Fruit fly (Drosophila melanogaster) whole organism, embryonic: Measurements from ENCODE around the gene obst-B.

Experiments
- BEAF-32 ChIP-seq: fragments of 200-800 bp; sonication (Bioruptor generic); optimal IDR thresholded peaks from 3 replicates; lab custom pipeline; 2017; ENCODE audit warnings: missing biosample characterization, missing genetic modification characterization, mild to moderate bottlenecking, moderate library complexity, missing genetic modification reagents
- Blimp-1 ChIP-seq: fragments of 200-800 bp; sonication (Bioruptor generic); optimal IDR thresholded peaks from 3 replicates; lab custom pipeline; 2018; ENCODE audit warnings: missing biosample characterization, missing genetic modification characterization, mild to moderate bottlenecking, moderate library complexity, missing genetic modification reagents
- CG11085 ChIP-seq: fragments of 200-800 bp; sonication (Bioruptor generic); IDR thresholded peaks from 2 replicates; pipeline ENCODE4 v1.3.6; 2022; ENCODE audit warnings: missing biosample characterization, missing genetic modification characterization
- CG11456 ChIP-seq: fragments of 200-800 bp; sonication (Bioruptor generic); IDR thresholded peaks from 3 replicates; pipeline ENCODE4 v1.3.6; 2022; ENCODE audit warnings: missing biosample characterization, missing genetic modification characterization
- CG11695 ChIP-seq: fragments of 200-800 bp; sonication (Bioruptor generic); IDR thresholded peaks from 3 replicates; pipeline ENCODE4 v1.3.6; 2022; ENCODE audit warnings: missing biosample characterization, missing genetic modification characterization
- CG11723 ChIP-seq: fragments of 200-800 bp; sonication (Bioruptor generic); optimal IDR thresholded peaks from 2 replicates; lab custom pipeline; 2017; ENCODE audit warnings: missing biosample characterization, mild to moderate bottlenecking, missing genetic modification characterization
- CG12104 ChIP-seq: fragments of 200-800 bp; sonication (Bioruptor generic); optimal IDR thresholded peaks from 3 replicates; lab custom pipeline; 2016; ENCODE audit warnings: missing biosample characterization, missing genetic modification characterization
- CG12236 ChIP-seq: fragments of 200-800 bp; sonication (Bioruptor generic); optimal IDR thresholded peaks from 2 replicates; lab custom pipeline; 2016; ENCODE audit warnings: missing biosample characterization, missing genetic modification characterization
- CG12391 ChIP-seq: fragments of 200-800 bp; sonication (Bioruptor generic); optimal IDR thresholded peaks from 3 replicates; lab custom pipeline; 2018; ENCODE audit warnings: missing biosample characterization, mild to moderate bottlenecking, missing genetic modification characterization, moderate library complexity
- CG14667 ChIP-seq: fragments of 200-800 bp; sonication (Bioruptor generic); IDR thresholded peaks from 2 replicates; pipeline ENCODE4 v1.3.6; 2022; ENCODE audit warnings: missing biosample characterization, missing genetic modification characterization
- CG15601 ChIP-seq: fragments of 200-800 bp; sonication (Bioruptor generic); optimal IDR thresholded peaks from 3 replicates; lab custom pipeline; 2019; ENCODE audit warnings: missing biosample characterization, mild to moderate bottlenecking, missing genetic modification characterization, moderate library complexity
- CG15696 ChIP-seq: fragments of 200-800 bp; sonication (Bioruptor generic); optimal IDR thresholded peaks from 2 replicates; lab custom pipeline; 2019; ENCODE audit warnings: missing biosample characterization, mild to moderate bottlenecking, missing genetic modification characterization, moderate library complexity
- CG17829 ChIP-seq: fragments of 200-800 bp; optimal IDR thresholded peaks from 2 replicates; lab custom pipeline; 2019; ENCODE audit warnings: missing biosample characterization, mild to moderate bottlenecking, missing genetic modification characterization, moderate library complexity
- CG17912 ChIP-seq: fragments of 200-800 bp; sonication (Bioruptor generic); optimal IDR thresholded peaks from 2 replicates; lab custom pipeline; 2018; ENCODE audit warnings: missing biosample characterization, mild to moderate bottlenecking, missing genetic modification characterization
- CG2678 ChIP-seq: fragments of 200-800 bp; sonication (Bioruptor generic); optimal IDR thresholded peaks from 3 replicates; lab custom pipeline; 2019; ENCODE audit warnings: missing biosample characterization, mild to moderate bottlenecking, missing genetic modification characterization, moderate library complexity
- CG2875 ChIP-seq: fragments of 200-800 bp; sonication (Bioruptor generic); optimal IDR thresholded peaks from 2 replicates; lab custom pipeline; 2017; ENCODE audit warnings: missing biosample characterization, mild to moderate bottlenecking, missing genetic modification characterization, missing genetic modification reagents
- CG32532 ChIP-seq: fragments of 200-800 bp; sonication (Bioruptor generic); IDR thresholded peaks from 2 replicates; pipeline ENCODE4 v1.3.6; 2022; ENCODE audit warnings: missing biosample characterization, missing genetic modification characterization
- Camta ChIP-seq: fragments of 200-800 bp; sonication (Bioruptor generic); optimal IDR thresholded peaks from 2 replicates; lab custom pipeline; 2016; ENCODE audit warnings: missing biosample characterization, missing genetic modification characterization
- CkIIα-i1 ChIP-seq: fragments of 200-800 bp; sonication (Bioruptor generic); IDR thresholded peaks from 2 replicates; pipeline ENCODE4 v1.3.6; 2022; ENCODE audit warnings: missing biosample characterization, missing genetic modification characterization
- Deaf1 ChIP-seq: fragments of 200-800 bp; optimal IDR thresholded peaks from 3 replicates; lab custom pipeline; 2019; ENCODE audit warnings: missing biosample characterization, mild to moderate bottlenecking, missing genetic modification characterization, moderate library complexity
- Fer3 ChIP-seq: fragments of 200-800 bp; sonication (Bioruptor generic); optimal IDR thresholded peaks from 2 replicates; lab custom pipeline; 2018; ENCODE audit warnings: missing biosample characterization, mild to moderate bottlenecking, missing genetic modification characterization, moderate library complexity
- H2.0 ChIP-seq: fragments of 200-800 bp; sonication (Bioruptor generic); IDR thresholded peaks from 2 replicates; pipeline ENCODE4 v1.3.6; 2022; ENCODE audit warnings: missing biosample characterization, missing genetic modification characterization
- Jarid2 ChIP-seq: fragments of 200-800 bp; sonication (Bioruptor generic); optimal IDR thresholded peaks from 3 replicates; lab custom pipeline; 2017; ENCODE audit warnings: mild to moderate bottlenecking, missing biosample characterization, missing genetic modification reagents, missing genetic modification characterization
- MBD-R2 ChIP-seq: fragments of 200-800 bp; sonication (Bioruptor generic); IDR thresholded peaks from 2 replicates; pipeline ENCODE4 v1.3.6; 2022; ENCODE audit warnings: missing biosample characterization, missing genetic modification characterization
- MTF-1 ChIP-seq: fragments of 200-800 bp; sonication (Bioruptor generic); optimal IDR thresholded peaks from 2 replicates; lab custom pipeline; 2018; ENCODE audit warnings: missing biosample characterization, mild to moderate bottlenecking, missing genetic modification characterization, borderline replicate concordance
- Myb ChIP-seq: fragments of 200-800 bp; sonication (Bioruptor generic); optimal IDR thresholded peaks from 2 replicates; lab custom pipeline; 2016; ENCODE audit warnings: missing biosample characterization, missing genetic modification characterization
- Nf-YB ChIP-seq: fragments of 200-800 bp; sonication (Bioruptor generic); optimal IDR thresholded peaks from 3 replicates; lab custom pipeline; 2019; ENCODE audit warnings: missing biosample characterization, mild to moderate bottlenecking, missing genetic modification characterization, moderate library complexity
- Opbp ChIP-seq: fragments of 200-800 bp; sonication (Bioruptor generic); IDR thresholded peaks from 3 replicates; pipeline ENCODE4 v1.3.6; 2022; ENCODE audit warnings: missing biosample characterization, missing genetic modification characterization; ENCODE audit not compliant: partially characterized antibody
- Xbp1 ChIP-seq: fragments of 200-800 bp; sonication (Bioruptor generic); optimal IDR thresholded peaks from 3 replicates; lab custom pipeline; 2016; ENCODE audit warnings: missing biosample characterization, mild to moderate bottlenecking, missing genetic modification characterization
- Xrp1 ChIP-seq: fragments of 200-800 bp; sonication (Bioruptor generic); IDR thresholded peaks from 2 replicates; pipeline ENCODE4 v1.3.6; 2022; ENCODE audit warnings: missing biosample characterization, missing genetic modification characterization
- al ChIP-seq: fragments of 200-800 bp; sonication (Bioruptor generic); IDR thresholded peaks from 2 replicates; pipeline ENCODE4 v1.3.6; 2022; ENCODE audit warnings: missing biosample characterization, missing genetic modification characterization
- dysf ChIP-seq: fragments of 200-800 bp; sonication (Bioruptor generic); IDR thresholded peaks from 3 replicates; pipeline ENCODE4 v1.3.6; 2022; ENCODE audit warnings: missing biosample characterization, missing genetic modification characterization
- fu2 ChIP-seq: fragments of 200-800 bp; sonication (Bioruptor generic); optimal IDR thresholded peaks from 2 replicates; lab custom pipeline; 2016; ENCODE audit warnings: missing biosample characterization, missing genetic modification characterization
- gsb ChIP-seq: fragments of 200-800 bp; sonication (Bioruptor generic); IDR thresholded peaks from 2 replicates; pipeline ENCODE4 v1.3.6; 2022; ENCODE audit warnings: missing biosample characterization, missing genetic modification characterization
- h ChIP-seq: fragments of >200 bp; optimal IDR thresholded peaks from 2 replicates; lab custom pipeline; 2017
- mam ChIP-seq: fragments of 200-800 bp; sonication (Bioruptor generic); optimal IDR thresholded peaks from 3 replicates; lab custom pipeline; 2016; ENCODE audit warnings: missing biosample characterization, missing genetic modification characterization
- nerfin-1 ChIP-seq: fragments of 200-800 bp; sonication (Bioruptor generic); optimal IDR thresholded peaks from 3 replicates; lab custom pipeline; 2019; ENCODE audit warnings: missing biosample characterization, mild to moderate bottlenecking, missing genetic modification characterization, moderate library complexity
- otp ChIP-seq: fragments of 200-800 bp; sonication (Bioruptor generic); IDR thresholded peaks from 3 replicates; pipeline ENCODE4, ENCODE4 v1.3.6; 2022; ENCODE audit warnings: missing biosample characterization, missing genetic modification characterization
- pb ChIP-seq: fragments of 200-800 bp; sonication (Bioruptor generic); optimal IDR thresholded peaks from 3 replicates; lab custom pipeline; 2016; ENCODE audit warnings: missing biosample characterization, missing genetic modification characterization
- phol ChIP-seq: fragments of 200-800 bp; sonication (Bioruptor generic); optimal IDR thresholded peaks from 3 replicates; lab custom pipeline; 2018; ENCODE audit warnings: missing biosample characterization, mild to moderate bottlenecking, missing genetic modification characterization, moderate library complexity
- pnt ChIP-seq: fragments of 200-800 bp; sonication (Bioruptor generic); optimal IDR thresholded peaks from 3 replicates; lab custom pipeline; 2016; ENCODE audit warnings: missing biosample characterization, missing genetic modification characterization
- psq ChIP-seq: fragments of 200-800 bp; sonication (Bioruptor generic); optimal IDR thresholded peaks from 2 replicates; lab custom pipeline; 2017; ENCODE audit warnings: missing biosample characterization, missing genetic modification characterization
- sens-2 ChIP-seq: fragments of 200-800 bp; sonication (Bioruptor generic); IDR thresholded peaks from 2 replicates; pipeline ENCODE4 v1.3.6; 2022; ENCODE audit warnings: missing biosample characterization, missing genetic modification characterization
- sim ChIP-seq: fragments of 200-800 bp; sonication (Bioruptor generic); IDR thresholded peaks from 2 replicates; pipeline ENCODE4 v1.3.6; 2022; ENCODE audit warnings: missing biosample characterization, missing genetic modification characterization
- sna ChIP-seq: fragments of 200-800 bp; sonication (Bioruptor generic); IDR thresholded peaks from 2 replicates; pipeline ENCODE4 v1.3.6; 2022; ENCODE audit warnings: missing biosample characterization, missing genetic modification characterization; ENCODE audit not compliant: partially characterized antibody
- sqz ChIP-seq: fragments of 200-800 bp; sonication (Bioruptor generic); optimal IDR thresholded peaks from 3 replicates; lab custom pipeline; 2018; ENCODE audit warnings: missing biosample characterization, mild to moderate bottlenecking, missing genetic modification characterization
- tin ChIP-seq: fragments of 200-800 bp; sonication (Bioruptor generic); optimal IDR thresholded peaks from 3 replicates; lab custom pipeline; 2016; ENCODE audit warnings: missing biosample characterization, missing genetic modification characterization
- tll ChIP-seq, 2 experiments: fragments of 200-800 bp in 1 of 2; fragments of >200 bp in 1 of 2; sonication (Bioruptor generic) in 1 of 2; optimal IDR thresholded peaks; 2 replicates each; lab custom pipeline; 2017 to 2019; ENCODE audit warnings: missing biosample characterization in 2 of 2, missing genetic modification characterization in 2 of 2, mild to moderate bottlenecking in 1 of 2, moderate library complexity in 1 of 2
- toy ChIP-seq: fragments of 200-800 bp; sonication (Bioruptor generic); IDR thresholded peaks from 2 replicates; pipeline ENCODE4 v1.3.6; 2022; ENCODE audit warnings: missing biosample characterization, missing genetic modification characterization
- usp ChIP-seq: fragments of >200 bp; optimal IDR thresholded peaks from 2 replicates; lab custom pipeline; 2017; ENCODE audit warnings: missing biosample characterization, missing genetic modification characterization
- zfh2 ChIP-seq: fragments of 200-800 bp; sonication (Bioruptor generic); optimal IDR thresholded peaks from 2 replicates; lab custom pipeline; 2016; ENCODE audit warnings: missing biosample characterization, missing genetic modification characterization

Gene obst-B

dm6 chr2L:10003593-10003992 lies 28.9 kb upstream of the obst-B start, which contains the start of gene Ndf (continued):
- TF ChIP-seq nerfin-1 (peak; percentile 8), H2.0 (GFP tag; lab: Robert Waterston, UW) (peak; percentile 39; the same call in 1 of the 2 replicates), CG14667 (GFP tag; lab: Robert Waterston, UW) (no peak), CG32532 (GFP tag; lab: Robert Waterston, UW) (peak; percentile 83), Jarid2 (GFP tag; lab: Kevin White, UChicago) (no peak), Myb (GFP tag; lab: Kevin White, UChicago) (peak; percentile 36), Fer3 (tag; lab: Kevin White, UChicago) (peak; percentile 34), dysf (peak; percentile 67), CG11695 (GFP tag; lab: Robert Waterston, UW) (peak; percentile 38; the same call in 1 of the 3 replicates), CG11085 (peak; percentile 67), BEAF-32 (GFP tag; lab: Kevin White, UChicago) (peak; percentile 82), tll (GFP tag; optimal IDR thresholded peaks at IDR 0.05; lab: Kevin White, UChicago) (no peak), Camta (GFP tag; lab: Kevin White, UChicago) (peak; percentile 47), sna (GFP tag; lab: Robert Waterston, UW) (peak; percentile 65), Xrp1 (peak; percentile 78), otp (GFP tag; lab: Robert Waterston, UW) (peak; percentile 68), CG2875 (GFP tag; lab: Kevin White, UChicago) (peak; percentile 23), al (GFP tag; lab: Robert Waterston, UW) (peak; percentile 57), CG11456 (GFP tag; lab: Robert Waterston, UW) (peak; percentile 77; the same call in 2 of the 3 replicates), Blimp-1 (GFP tag; lab: Kevin White, UChicago) (no peak), sqz (GFP tag; lab: Kevin White, UChicago) (peak; percentile 32), CG15696 (tag; lab: Kevin White, UChicago) (peak; percentile 50), CG12104 (peak; percentile 51), pb (GFP tag; lab: Kevin White, UChicago) (peak; percentile 13), pnt (GFP tag; lab: Kevin White, UChicago) (peak; percentile 15), usp (no peak), MTF-1 (GFP tag; lab: Kevin White, UChicago) (peak; percentile 31), Nf-YB (GFP tag; lab: Kevin White, UChicago) (peak; percentile 13), CG11723 (GFP tag; lab: Kevin White, UChicago) (peak; percentile 32), Opbp (GFP tag; lab: Robert Waterston, UW) (peak; percentile 78; the same call in 2 of the 3 replicates), CG15601 (tag; lab: Kevin White, UChicago) (peak; percentile 33), CG12391 (tag; lab: Kevin White, UChicago) (peak; percentile 80), CG17829 (peak; percentile 61), toy (0 out of 2 replicates have a peak, but pooled peaks have one; percentile 17), CkIIα-i1 (GFP tag; lab: Robert Waterston, UW) (no peak), CG12236 (GFP tag; lab: Kevin White, UChicago) (no peak), Xbp1 (GFP tag; lab: Kevin White, UChicago) (peak; percentile 78), Deaf1 (tag; lab: Kevin White, UChicago) (peak; percentile 23), fu2 (GFP tag; lab: Kevin White, UChicago) (no peak), psq (no peak), sens-2 (0 out of 2 replicates have a peak, but pooled peaks have one; percentile 8), tin (GFP tag; lab: Kevin White, UChicago) (peak; percentile 69), sim (GFP tag; lab: Robert Waterston, UW) (no peak), h (lab: Kevin White, UChicago) (no peak), phol (tag; lab: Kevin White, UChicago) (peak; percentile 100), mam (GFP tag; lab: Kevin White, UChicago) (peak; percentile 72), CG2678 (tag; lab: Kevin White, UChicago) (peak; percentile 64), MBD-R2 (GFP tag; lab: Robert Waterston, UW) (peak; percentile 71), CG17912 (GFP tag; lab: Kevin White, UChicago) (peak; percentile 44), zfh2 (GFP tag; lab: Kevin White, UChicago) (peak; percentile 69), gsb (GFP tag; lab: Robert Waterston, UW) (no peak)
